Worm (Caenorhabditis elegans): ENCODE results near the gene C54E10.10.
"Not testable (repeated sequence)": the region's sequence is repeated elsewhere in the genome, so short reads cannot be mapped to it uniquely, and the experiment has no call there.

The C54E10.10 gene

DNA sequence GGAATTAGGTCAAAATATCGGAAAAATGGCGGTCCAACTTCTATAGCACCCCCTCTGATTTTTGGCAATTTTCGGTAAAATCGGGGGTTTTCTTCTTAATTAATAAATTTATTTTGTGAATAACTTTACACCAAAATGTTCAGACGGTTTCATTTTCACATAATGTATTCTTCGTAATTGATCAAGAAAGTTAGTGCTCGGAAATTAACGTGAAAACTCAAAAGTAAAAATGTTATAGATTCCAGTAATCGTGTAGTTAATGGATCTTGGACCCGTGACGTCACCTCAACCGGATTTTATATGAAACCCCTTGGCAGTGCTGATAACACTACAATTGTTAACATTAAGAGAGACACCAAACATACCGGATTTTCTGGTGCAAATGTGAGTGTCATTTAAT lies 41.1 kb downstream of the C54E10.10 start, which contains the start of gene F11D11.22:
Gene F11D11.22, plus strand, starts transcription at position 301 of the 400 bp plus-strand sequence.
- TF ChIP-seq nhr-77 (tag; optimal IDR thresholded peaks at IDR 0.05); aly-2 (tag; optimal IDR thresholded peaks at IDR 0.05); snu-23 (GFP tag; optimal IDR thresholded peaks at IDR 0.05): not testable (repeated sequence)

DNA sequence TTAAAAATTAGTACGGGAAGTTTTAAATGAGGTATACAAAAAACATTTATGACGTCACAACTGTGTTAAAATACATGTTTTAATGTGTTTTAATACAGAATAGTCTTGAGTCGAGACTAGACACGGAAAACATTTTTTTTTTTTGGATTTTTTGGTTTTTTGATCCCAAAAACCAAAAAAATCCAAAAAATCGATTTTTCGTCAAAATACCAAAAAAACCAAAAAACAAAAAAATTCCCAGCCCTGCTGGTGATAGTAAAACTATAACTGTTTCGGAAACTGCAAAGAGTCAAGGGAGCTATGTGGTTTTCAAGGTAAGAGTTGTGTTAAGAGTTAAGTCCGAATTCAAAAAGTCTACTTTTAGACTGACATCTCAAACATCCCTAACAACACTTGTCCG lies 42.1 kb downstream of the C54E10.10 start, which contains the start of gene F11D11.4:
Gene F11D11.4, plus strand, starts transcription at position 301 of the 400 bp plus-strand sequence.
- TF ChIP-seq lir-3 (tag; optimal IDR thresholded peaks at IDR 0.05; ENCODE audit: poor library complexity) (no peak), mep-1 (tag; optimal IDR thresholded peaks at IDR 0.05) (no peak), sup-37 (GFP tag; optimal IDR thresholded peaks at IDR 0.05) (no peak), C16A3.4 (tag; optimal IDR thresholded peaks at IDR 0.05) (no peak), mdl-1 (tag; optimal IDR thresholded peaks at IDR 0.05) (no peak), pax-3 (tag; optimal IDR thresholded peaks at IDR 0.05) (no peak), tbx-2 (tag; optimal IDR thresholded peaks at IDR 0.05) (no peak)

DNA sequence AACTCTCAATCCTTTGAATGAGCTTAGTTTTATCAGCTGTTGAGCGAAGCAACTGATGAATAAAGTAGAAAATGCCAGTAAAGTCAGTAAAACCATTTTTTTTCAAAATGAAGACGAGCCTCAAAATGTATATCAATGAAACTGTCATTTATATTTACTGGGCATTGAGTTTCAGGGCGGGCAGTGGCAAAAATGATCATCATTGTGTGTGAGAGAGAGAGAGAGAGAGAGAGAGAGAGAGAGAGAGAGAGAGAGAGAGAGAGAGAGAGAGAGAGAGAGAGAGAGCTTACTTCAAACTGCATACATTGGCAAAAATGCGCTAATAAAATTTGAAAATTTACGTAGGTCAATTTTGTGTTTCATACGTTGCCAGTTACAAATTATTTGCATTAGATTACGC lies 43.0 kb downstream of the C54E10.10 start, which contains the start of gene F11D11.3:
Gene F11D11.3, minus strand, starts transcription at position 101 of the 400 bp plus-strand sequence.
- no peak for TF ChIP-seq nhr-77 (tag; optimal IDR thresholded peaks at IDR 0.05)
- no peak for TF ChIP-seq ceh-88 (GFP tag; IDR thresholded peaks at IDR 0.05)
- no peak for TF ChIP-seq nhr-12 (tag; optimal IDR thresholded peaks at IDR 0.05)

DNA sequence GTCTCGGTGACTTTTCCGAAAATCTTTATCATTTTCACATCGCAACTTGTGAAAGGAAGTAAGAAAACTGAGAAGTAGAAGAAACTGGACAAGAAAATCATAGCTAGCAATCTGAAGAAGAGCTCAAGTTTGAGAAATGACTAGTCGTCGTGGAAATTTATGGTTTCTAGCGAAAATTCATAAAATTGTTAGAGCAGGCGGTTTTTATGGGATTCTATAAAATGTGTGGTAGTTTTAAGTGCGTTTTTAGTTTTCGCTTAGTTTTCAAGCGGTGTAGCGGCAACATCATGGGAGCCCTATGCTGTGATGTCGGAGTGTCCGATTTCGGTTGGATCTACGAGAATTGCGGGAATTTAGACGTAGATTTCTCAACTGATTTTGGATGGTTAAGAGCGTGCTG lies 48.8 kb downstream of the C54E10.10 start, which contains the start of gene clec-254:
Gene clec-254, minus strand, starts transcription at position 101 of the 400 bp plus-strand sequence.
- TF ChIP-seq pag-3 (tag; optimal IDR thresholded peaks at IDR 0.05; ENCODE audit: borderline replicate concordance, insufficient read depth); nhr-90 (tag; optimal IDR thresholded peaks at IDR 0.05; ENCODE audit: poor library complexity); nhr-71 (tag; optimal IDR thresholded peaks at IDR 0.05): not testable (repeated sequence)

DNA sequence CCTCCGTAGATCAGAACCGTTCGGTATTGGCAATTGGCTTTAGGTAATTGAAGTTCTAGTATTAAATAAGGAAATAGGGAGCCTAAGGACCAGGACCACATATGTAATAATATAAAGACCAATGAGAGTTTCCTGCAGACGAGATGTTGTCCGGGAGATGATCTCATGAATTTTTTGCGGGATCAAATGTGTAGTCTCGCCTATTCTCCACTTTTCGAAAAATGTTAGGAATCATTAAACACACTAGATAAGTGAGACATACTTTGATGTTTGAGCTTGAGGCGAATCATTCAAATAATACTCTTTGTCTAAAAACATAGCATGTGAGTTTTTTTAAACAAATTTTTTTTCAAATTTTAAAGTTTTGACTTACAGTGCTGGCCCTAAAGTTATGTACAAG lies 50.1 kb downstream of the C54E10.10 start, which contains the start of gene F11D11.6:
Gene F11D11.6, minus strand, starts transcription at position 101 of the 400 bp plus-strand sequence.
- TF ChIP-seq elt-3 (tag; optimal IDR thresholded peaks at IDR 0.05) (no peak), lsy-2 (tag; optimal IDR thresholded peaks at IDR 0.05) (no peak), nhr-76 (tag; optimal IDR thresholded peaks at IDR 0.05) (no peak), snu-23 (GFP tag; optimal IDR thresholded peaks at IDR 0.05) (no peak), hpl-2 (GFP tag; optimal IDR thresholded peaks at IDR 0.05) (no peak), mef-2 (tag; optimal IDR thresholded peaks at IDR 0.05) (no peak), ceh-8 (GFP tag; optimal IDR thresholded peaks at IDR 0.05) (no peak), lin-15B (tag; optimal IDR thresholded peaks at IDR 0.05) (no peak), aly-2 (tag; optimal IDR thresholded peaks at IDR 0.05) (no peak), aha-1 (tag; optimal IDR thresholded peaks at IDR 0.05) (no peak), egl-27 (tag; optimal IDR thresholded peaks at IDR 0.05) (no peak), hlh-17 (GFP tag; optimal IDR thresholded peaks at IDR 0.05; ENCODE audit: borderline replicate concordance) (no peak), efl-3 (GFP tag; optimal IDR thresholded peaks at IDR 0.05) (no peak), unc-130 (tag; optimal IDR thresholded peaks at IDR 0.05) (no peak), nhr-11 (tag; optimal IDR thresholded peaks at IDR 0.05) (no peak), fkh-4 (tag; optimal IDR thresholded peaks at IDR 0.05; ENCODE audit: borderline replicate concordance) (no peak), egl-13 (tag; optimal IDR thresholded peaks at IDR 0.05) (no peak)

All from whole organism, L1 larva.